Fruit fly (Drosophila melanogaster) whole organism, embryonic: ENCODE measurements around the gene Pax.
A peak's percentile ranks its signal among the peaks of the same experiment; 100 is the strongest.

ENCODE experiments used
- ATbp ChIP-seq: fragments of 200-800 bp; sonication (Bioruptor generic); optimal IDR thresholded peaks from 2 replicates; lab custom pipeline; 2017; ENCODE audit warnings: missing biosample characterization, mild to moderate bottlenecking, missing genetic modification characterization, missing genetic modification reagents
- Ada2b ChIP-seq: fragments of 200-800 bp; sonication (Bioruptor generic); IDR thresholded peaks from 2 replicates; pipeline ENCODE4 v1.3.6; 2022; ENCODE audit warnings: missing biosample characterization, missing genetic modification characterization
- Atf3 ChIP-seq: fragments of 200-800 bp; sonication (Bioruptor generic); optimal IDR thresholded peaks from 3 replicates; lab custom pipeline; 2016; ENCODE audit warnings: missing biosample characterization, missing genetic modification characterization
- CG10543 ChIP-seq: fragments of 200-800 bp; sonication (Bioruptor generic); optimal IDR thresholded peaks from 3 replicates; lab custom pipeline; 2017; ENCODE audit warnings: missing biosample characterization, mild to moderate bottlenecking, missing genetic modification characterization, moderate library complexity
- CG12155 ChIP-seq: fragments of 200-800 bp; sonication (Bioruptor generic); optimal IDR thresholded peaks from 3 replicates; lab custom pipeline; 2016; ENCODE audit warnings: missing biosample characterization, missing genetic modification characterization
- CG13123 ChIP-seq: fragments of 200-800 bp; sonication (Bioruptor generic); optimal IDR thresholded peaks from 2 replicates; lab custom pipeline; 2016; ENCODE audit warnings: missing biosample characterization, missing genetic modification characterization
- CG13775 ChIP-seq: fragments of 200-800 bp; sonication (Bioruptor generic); optimal IDR thresholded peaks from 3 replicates; lab custom pipeline; 2017; ENCODE audit warnings: missing biosample characterization, mild to moderate bottlenecking, missing genetic modification characterization
- CG16815 ChIP-seq: fragments of 200-800 bp; sonication (Bioruptor generic); optimal IDR thresholded peaks from 3 replicates; lab custom pipeline; 2017; ENCODE audit warnings: missing biosample characterization, mild to moderate bottlenecking, missing genetic modification characterization
- CG17612 ChIP-seq: fragments of 200-800 bp; sonication (Bioruptor generic); IDR thresholded peaks from 2 replicates; pipeline ENCODE4 v1.3.6; 2022; ENCODE audit warnings: missing biosample characterization, missing genetic modification characterization
- CG17802 ChIP-seq: fragments of 200-800 bp; sonication (Bioruptor generic); optimal IDR thresholded peaks from 2 replicates; lab custom pipeline; 2018; ENCODE audit warnings: missing biosample characterization, mild to moderate bottlenecking, missing genetic modification characterization, moderate library complexity
- CG18262 ChIP-seq: fragments of 200-800 bp; optimal IDR thresholded peaks from 3 replicates; lab custom pipeline; 2019; ENCODE audit warnings: missing biosample characterization, mild to moderate bottlenecking, missing genetic modification characterization, moderate library complexity
- CG2120 ChIP-seq: fragments of 200-800 bp; sonication (Bioruptor generic); optimal IDR thresholded peaks from 3 replicates; lab custom pipeline; 2016; ENCODE audit warnings: missing biosample characterization, missing genetic modification characterization
- CG3065 ChIP-seq: fragments of 200-800 bp; sonication (Bioruptor generic); optimal IDR thresholded peaks from 2 replicates; lab custom pipeline; 2016; ENCODE audit warnings: missing biosample characterization, missing genetic modification characterization
- CG3838 ChIP-seq: fragments of 200-800 bp; sonication (Bioruptor generic); optimal IDR thresholded peaks from 3 replicates; lab custom pipeline; 2016; ENCODE audit warnings: missing biosample characterization, missing genetic modification characterization
- CG3847 ChIP-seq: fragments of 200-800 bp; sonication (Bioruptor generic); IDR thresholded peaks from 2 replicates; pipeline ENCODE4 v1.3.6; 2022; ENCODE audit warnings: missing biosample characterization, missing genetic modification characterization
- CG6272 ChIP-seq: fragments of 200-800 bp; sonication (Bioruptor generic); IDR thresholded peaks from 2 replicates; pipeline ENCODE4 v1.3.6; 2022; ENCODE audit warnings: missing biosample characterization, missing genetic modification characterization
- CG7987 ChIP-seq: fragments of 200-800 bp; sonication (Bioruptor generic); optimal IDR thresholded peaks from 2 replicates; lab custom pipeline; 2018; ENCODE audit warnings: missing biosample characterization, mild to moderate bottlenecking, missing genetic modification characterization, moderate library complexity
- CG8290 ChIP-seq, 3 experiments: fragments of 200-800 bp; sonication (Bioruptor generic); optimal IDR thresholded peaks; 2 replicates each; lab custom pipeline; 2016 to 2019; ENCODE audit warnings: missing biosample characterization in 3 of 3, missing genetic modification characterization in 3 of 3, mild to moderate bottlenecking in 2 of 3, moderate library complexity in 1 of 3
- CG9215 ChIP-seq: fragments of 200-800 bp; sonication (Bioruptor generic); IDR thresholded peaks from 2 replicates; pipeline ENCODE4 v1.3.6; 2022; ENCODE audit warnings: missing biosample characterization, missing genetic modification characterization
- CG9609 ChIP-seq: fragments of 200-800 bp; sonication (Bioruptor generic); optimal IDR thresholded peaks from 3 replicates; lab custom pipeline; 2016; ENCODE audit warnings: missing biosample characterization, missing genetic modification characterization
- CkIIα-i1 ChIP-seq: fragments of 200-800 bp; sonication (Bioruptor generic); IDR thresholded peaks from 2 replicates; pipeline ENCODE4 v1.3.6; 2022; ENCODE audit warnings: missing biosample characterization, missing genetic modification characterization
- Dbx ChIP-seq: fragments of 200-800 bp; sonication (Bioruptor generic); IDR thresholded peaks from 3 replicates; pipeline ENCODE4 v1.3.6; 2022; ENCODE audit warnings: missing biosample characterization, missing genetic modification characterization
- Doc3 ChIP-seq: fragments of 200-800 bp; sonication (Bioruptor generic); IDR thresholded peaks from 3 replicates; pipeline ENCODE4 v1.3.6; 2022; ENCODE audit warnings: missing biosample characterization, missing genetic modification characterization; ENCODE audit not compliant: partially characterized antibody
- Hmx ChIP-seq: fragments of 200-800 bp; sonication (Bioruptor generic); optimal IDR thresholded peaks from 2 replicates; lab custom pipeline; 2016; ENCODE audit warnings: missing biosample characterization, missing genetic modification characterization
- Med ChIP-seq: fragments of 200-800 bp; sonication (Bioruptor generic); peaks from one replicate; lab custom pipeline; 2016; ENCODE audit warnings: missing biosample characterization, missing genetic modification characterization, mild to moderate bottlenecking, inconsistent platforms, moderate library complexity
- NC2β ChIP-seq: fragments of 200-800 bp; sonication (Bioruptor generic); optimal IDR thresholded peaks from 2 replicates; lab custom pipeline; 2016; ENCODE audit warnings: missing biosample characterization, missing genetic modification characterization
- NFAT ChIP-seq: fragments of 200-800 bp; sonication (Bioruptor generic); IDR thresholded peaks from 2 replicates; pipeline ENCODE4 v1.3.6; 2022; ENCODE audit warnings: missing biosample characterization, missing genetic modification characterization
- Ssrp ChIP-seq: fragments of 200-800 bp; sonication (Bioruptor generic); optimal IDR thresholded peaks from 2 replicates; lab custom pipeline; 2018; ENCODE audit warnings: missing biosample characterization, mild to moderate bottlenecking, missing genetic modification characterization, moderate library complexity
- TFAM ChIP-seq: fragments of 200-800 bp; sonication (Bioruptor generic); optimal IDR thresholded peaks from 2 replicates; lab custom pipeline; 2017; ENCODE audit warnings: missing biosample characterization, missing genetic modification characterization, inconsistent platforms
- Usf ChIP-seq: fragments of 200-800 bp; sonication (Bioruptor generic); optimal IDR thresholded peaks from 2 replicates; lab custom pipeline; 2017; ENCODE audit warnings: missing genotype, missing biosample characterization, missing genetic modification characterization
- cg ChIP-seq: fragments of 200-800 bp; sonication (Bioruptor generic); optimal IDR thresholded peaks from 3 replicates; lab custom pipeline; 2019; ENCODE audit warnings: missing biosample characterization, mild to moderate bottlenecking, missing genetic modification characterization, moderate library complexity
- chinmo ChIP-seq: fragments of 200-800 bp; sonication (Bioruptor generic); IDR thresholded peaks from 4 replicates; pipeline ENCODE4 v1.3.6; 2022; ENCODE audit warnings: missing biosample characterization, missing genetic modification characterization; ENCODE audit not compliant: partially characterized antibody
- dm ChIP-seq: fragments of 200-800 bp; sonication (Bioruptor generic); optimal IDR thresholded peaks from 3 replicates; lab custom pipeline; 2016; ENCODE audit warnings: missing biosample characterization, missing genetic modification characterization
- gcm ChIP-seq: fragments of 200-800 bp; sonication (Bioruptor generic); optimal IDR thresholded peaks from 2 replicates; lab custom pipeline; 2019; ENCODE audit warnings: missing biosample characterization, mild to moderate bottlenecking, missing genetic modification characterization, moderate library complexity
- h ChIP-seq: fragments of >200 bp; optimal IDR thresholded peaks from 2 replicates; lab custom pipeline; 2017
- hb ChIP-seq: fragments of 200-800 bp; sonication (Bioruptor generic); IDR thresholded peaks from 3 replicates; pipeline ENCODE4 v1.3.6; 2022; ENCODE audit warnings: missing biosample characterization, missing genetic modification characterization; ENCODE audit not compliant: partially characterized antibody
- jumu ChIP-seq: fragments of 200-800 bp; sonication (Bioruptor generic); optimal IDR thresholded peaks from 3 replicates; lab custom pipeline; 2016; ENCODE audit warnings: missing biosample characterization, missing genetic modification characterization
- ken ChIP-seq: fragments of 200-800 bp; sonication (Bioruptor generic); IDR thresholded peaks from 3 replicates; pipeline ENCODE4 v1.3.6; 2022; ENCODE audit warnings: missing biosample characterization, missing genetic modification characterization
- lmd ChIP-seq: fragments of 200-800 bp; sonication (Bioruptor generic); IDR thresholded peaks from 2 replicates; pipeline ENCODE4 v1.3.6; 2022; ENCODE audit warnings: missing biosample characterization, missing genetic modification characterization
- nerfin-1 ChIP-seq: fragments of 200-800 bp; sonication (Bioruptor generic); optimal IDR thresholded peaks from 3 replicates; lab custom pipeline; 2019; ENCODE audit warnings: missing biosample characterization, mild to moderate bottlenecking, missing genetic modification characterization, moderate library complexity
- oc ChIP-seq: fragments of 200-800 bp; sonication (Bioruptor generic); optimal IDR thresholded peaks from 2 replicates; lab custom pipeline; 2018; ENCODE audit warnings: missing biosample characterization, mild to moderate bottlenecking, missing genetic modification characterization, moderate library complexity
- pb ChIP-seq: fragments of 200-800 bp; sonication (Bioruptor generic); optimal IDR thresholded peaks from 3 replicates; lab custom pipeline; 2016; ENCODE audit warnings: missing biosample characterization, missing genetic modification characterization
- psq ChIP-seq: fragments of 200-800 bp; sonication (Bioruptor generic); optimal IDR thresholded peaks from 2 replicates; lab custom pipeline; 2017; ENCODE audit warnings: missing biosample characterization, missing genetic modification characterization
- ranshi ChIP-seq: fragments of 200-800 bp; sonication (Bioruptor generic); IDR thresholded peaks from 2 replicates; pipeline ENCODE4 v1.3.6; 2022; ENCODE audit warnings: missing biosample characterization, missing genetic modification characterization
- slbo ChIP-seq: fragments of 200-800 bp; sonication (Bioruptor generic); IDR thresholded peaks from 2 replicates; pipeline ENCODE4 v1.3.6; 2022; ENCODE audit warnings: missing biosample characterization, missing genetic modification characterization
- stc ChIP-seq: fragments of 200-800 bp; sonication (Bioruptor generic); IDR thresholded peaks from 2 replicates; pipeline ENCODE4 v1.3.6; 2022; ENCODE audit warnings: missing biosample characterization, missing genetic modification characterization
- tgo ChIP-seq: fragments of 200-800 bp; sonication (Bioruptor generic); IDR thresholded peaks from 3 replicates; pipeline ENCODE4 v1.3.6; 2022; ENCODE audit warnings: missing biosample characterization, missing genetic modification characterization
- tup ChIP-seq: fragments of 200-800 bp; sonication (Bioruptor generic); optimal IDR thresholded peaks from 2 replicates; lab custom pipeline; 2016; ENCODE audit warnings: missing biosample characterization, mild to moderate bottlenecking, missing genetic modification characterization, moderate library complexity
- unpg ChIP-seq: fragments of 200-800 bp; sonication (Bioruptor generic); optimal IDR thresholded peaks from 3 replicates; lab custom pipeline; 2018; ENCODE audit warnings: missing biosample characterization, mild to moderate bottlenecking, missing genetic modification characterization, moderate library complexity
- wek ChIP-seq: fragments of 200-800 bp; sonication (Bioruptor generic); optimal IDR thresholded peaks from 3 replicates; lab custom pipeline; 2018; ENCODE audit warnings: missing biosample characterization, mild to moderate bottlenecking, missing genetic modification characterization, moderate library complexity

Gene Pax

dm6 chr2L:19423467-19424122 lies 2.8 kb downstream of the Pax start, which contains the start of the genes Alp12 and CG13085 (continued):
- TF ChIP-seq pb (peak; percentile 71), CG7987 (GFP tag; lab: Kevin White, UChicago) (peak; percentile 84), CG3065 (GFP tag; lab: Kevin White, UChicago) (peak; percentile 91), stc (GFP tag; lab: Robert Waterston, UW) (peak; percentile 96), Dbx (GFP tag; lab: Robert Waterston, UW) (peak; percentile 96), tgo (GFP tag; lab: Robert Waterston, UW) (peak; percentile 97), psq (peak; percentile 85), jumu (GFP tag; lab: Kevin White, UChicago) (peak; percentile 85), cg (GFP tag; lab: Kevin White, UChicago) (peak; percentile 5), Hmx (GFP tag; lab: Kevin White, UChicago) (peak; percentile 90), NC2β (GFP tag; lab: Kevin White, UChicago) (peak; percentile 91), chinmo (peak; percentile 74; the same call in 1 of the 4 replicates), CG9609 (GFP tag; lab: Kevin White, UChicago) (peak; percentile 88), CG3847 (GFP tag; lab: Robert Waterston, UW) (peak; percentile 97), CG6272 (GFP tag; lab: Robert Waterston, UW) (peak; percentile 93), Ada2b (GFP tag; lab: Robert Waterston, UW) (peak; percentile 95), Med (GFP tag; lab: Kevin White, UChicago) (peak; percentile 97), CG9215 (GFP tag; lab: Robert Waterston, UW) (peak; percentile 95), Ssrp (tag; lab: Kevin White, UChicago) (peak; percentile 98), lmd (GFP tag; lab: Robert Waterston, UW) (peak; percentile 98), CG17802 (tag; lab: Kevin White, UChicago) (peak; percentile 82), CG17612 (GFP tag; lab: Robert Waterston, UW) (peak; percentile 89), CG18262 (tag; lab: Kevin White, UChicago) (peak; percentile 99), ranshi (GFP tag; lab: Robert Waterston, UW) (peak; percentile 89), oc (tag; lab: Kevin White, UChicago) (peak; percentile 95), nerfin-1 (tag; lab: Kevin White, UChicago) (peak; percentile 98), Doc3 (GFP tag; lab: Robert Waterston, UW) (no peak), NFAT (peak; percentile 92), CG2120 (peak; percentile 98), Atf3 (GFP tag; lab: Kevin White, UChicago) (peak; percentile 90), TFAM (GFP tag; lab: Kevin White, UChicago) (peak; percentile 83), CG13123 (GFP tag; lab: Kevin White, UChicago) (peak; percentile 90), ken (GFP tag; lab: Robert Waterston, UW) (peak; percentile 92; the same call in 2 of the 3 replicates), dm (peak; percentile 85), h (lab: Kevin White, UChicago) (no peak), CG3838 (peak; percentile 90), gcm (GFP tag; lab: Kevin White, UChicago) (peak; percentile 99), CG16815 (peak; percentile 93), CG10543 (peak; percentile 100), slbo (peak; percentile 96), CkIIα-i1 (GFP tag; lab: Robert Waterston, UW) (peak; percentile 68), Usf (peak; percentile 95), CG8290 (GFP tag; optimal IDR thresholded peaks at IDR 0.05; lab: Kevin White, UChicago) (peak; percentile 95), CG8290 (tag; optimal IDR thresholded peaks at IDR 0.05; lab: Kevin White, UChicago) (peak; percentile 86 to 88), hb (GFP tag; lab: Robert Waterston, UW) (no peak), unpg (GFP tag; lab: Kevin White, UChicago) (peak; percentile 97), tup (peak; percentile 83), CG13775 (peak; percentile 98), ATbp (GFP tag; lab: Kevin White, UChicago) (peak; percentile 97), CG12155 (GFP tag; lab: Kevin White, UChicago) (peak; percentile 95), wek (GFP tag; lab: Kevin White, UChicago) (peak; percentile 86)
